Worm (Caenorhabditis elegans) whole organism, L1 larva: ENCODE data around the gene nhr-182.

Experiments used
- C16A3.4 ChIP-seq: fragments of 150-350 bp; optimal IDR thresholded peaks from 2 replicates; lab custom pipeline; 2014; ENCODE audit warnings: missing biosample characterization, missing genetic modification characterization
- F16B12.6 ChIP-seq: fragments of 150-350 bp; optimal IDR thresholded peaks from 2 replicates; lab custom pipeline; 2014; ENCODE audit warnings: missing biosample characterization, missing genetic modification characterization
- ama-1 ChIP-seq: fragments of 150-350 bp; optimal IDR thresholded peaks from 2 replicates; lab custom pipeline; 2014
- ces-1 ChIP-seq: fragments of 150-350 bp; optimal IDR thresholded peaks from 2 replicates; lab custom pipeline; 2014; ENCODE audit warnings: missing biosample characterization, missing genetic modification reagents, missing genetic modification characterization
- elt-3 ChIP-seq, 6 experiments: fragments of 150-350 bp in 1 of 6; sonication (generic microtip); optimal IDR thresholded peaks; 2 replicates each; lab custom pipeline; 2017 to 2018; ENCODE audit warnings: missing biosample characterization in 6 of 6, missing genetic modification characterization in 6 of 6, inconsistent platforms in 1 of 6
- lin-39 ChIP-seq: fragments of 150-350 bp; optimal IDR thresholded peaks from 2 replicates; lab custom pipeline; 2014; ENCODE audit warnings: missing biosample characterization, missing genetic modification reagents, missing genetic modification characterization
- nhr-11 ChIP-seq: fragments of 150-350 bp; optimal IDR thresholded peaks from 2 replicates; lab custom pipeline; 2014; ENCODE audit warnings: missing biosample characterization, missing genetic modification characterization
- nhr-237 ChIP-seq: fragments of 150-350 bp; optimal IDR thresholded peaks from 2 replicates; lab custom pipeline; 2014; ENCODE audit warnings: missing biosample characterization, missing genetic modification characterization
- nhr-28 ChIP-seq: fragments of 150-350 bp; optimal IDR thresholded peaks from 2 replicates; lab custom pipeline; 2014; ENCODE audit warnings: missing biosample characterization, missing genetic modification characterization
- snpc-4 ChIP-seq: fragments of 150-350 bp; optimal IDR thresholded peaks from 2 replicates; lab custom pipeline; 2014; ENCODE audit warnings: missing biosample characterization, missing genetic modification characterization
- unc-30 ChIP-seq: sonication (generic microtip); optimal IDR thresholded peaks from 2 replicates; lab custom pipeline; 2017; ENCODE audit warnings: missing biosample characterization, missing genetic modification characterization

DNA sequence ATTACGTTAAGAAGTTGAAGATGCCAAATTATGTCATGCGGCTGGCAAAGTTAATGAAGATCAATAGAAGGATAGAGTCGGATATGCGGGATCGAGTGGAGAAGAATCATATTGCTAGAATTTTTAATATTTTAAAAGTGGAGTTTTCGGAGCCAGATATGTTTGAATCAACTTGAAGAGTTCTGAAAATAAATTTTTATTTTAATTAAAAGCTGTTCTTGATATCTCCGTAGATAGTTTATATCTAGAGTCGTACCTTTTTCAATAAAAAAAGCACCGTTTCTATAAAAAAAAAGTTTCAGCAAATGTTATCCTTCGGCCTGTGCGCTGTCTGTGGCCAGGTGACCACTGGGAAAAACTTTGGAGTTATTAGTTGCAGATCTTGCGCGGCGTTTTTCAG is 26.6 kb downstream of the nhr-182 start, which contains the start of gene nhr-96:
- no peak for TF ChIP-seq ces-1 (GFP tag; lab: Kevin White, UChicago)
- TF ChIP-seq snpc-4: no peak
- no peak for TF ChIP-seq lin-39 (tag; lab: Kevin White, UChicago)
- TF ChIP-seq nhr-28: no peak
- no peak for TF ChIP-seq ama-1 (lab: Kevin White, UChicago)
- TF ChIP-seq C16A3.4 (tag; lab: Kevin White, UChicago): no peak
- TF ChIP-seq nhr-237 (tag; lab: Kevin White, UChicago): no peak
- no peak for TF ChIP-seq F16B12.6
- no peak for TF ChIP-seq nhr-11 (tag; lab: Kevin White, UChicago)
- TF ChIP-seq elt-3 (tag; optimal IDR thresholded peaks at IDR 0.05; lab: Kevin White, UChicago): no peak
- TF ChIP-seq unc-30: no peak
